Worm (Caenorhabditis elegans) whole organism, young adult: Measurements from ENCODE around the gene R11G11.16.

Source experiments
- B0019.2 ChIP-seq: fragments of 200-800 bp; sonication (Bioruptor generic); conservative IDR thresholded peaks from 2 replicates; pipeline ENCODE4 v1.3.6; 2022; ENCODE audit warnings: missing genetic modification reagents, missing genetic modification characterization, missing compliant biosample characterization
- F22D6.2 ChIP-seq: sonication (generic microtip); optimal IDR thresholded peaks from 2 replicates; lab custom pipeline; 2016; ENCODE audit warnings: mild to moderate bottlenecking, missing genetic modification characterization, missing compliant biosample characterization
- F39B2.1 ChIP-seq: fragments of 200-800 bp; sonication (Bioruptor generic); IDR thresholded peaks from 2 replicates; pipeline ENCODE4 v1.3.6; 2022; ENCODE audit warnings: missing genetic modification reagents, missing genetic modification characterization, missing compliant biosample characterization
- F55B11.4 ChIP-seq: sonication (generic microtip); optimal IDR thresholded peaks from 2 replicates; lab custom pipeline; 2016; ENCODE audit warnings: missing compliant biosample characterization, missing genetic modification characterization, borderline replicate concordance; ENCODE audit not compliant: insufficient read depth
- F57A8.1 ChIP-seq: fragments of 200-800 bp; sonication (Bioruptor generic); optimal IDR thresholded peaks from 2 replicates; lab custom pipeline; 2018; ENCODE audit warnings: mild to moderate bottlenecking, missing genetic modification characterization, moderate library complexity, missing compliant biosample characterization
- T07F8.4 ChIP-seq: sonication (generic microtip); optimal IDR thresholded peaks from 2 replicates; lab custom pipeline; 2016; ENCODE audit warnings: mild to moderate bottlenecking, missing genetic modification characterization, moderate library complexity, missing compliant biosample characterization
- Y67H2A.10 ChIP-seq: fragments of 200-800 bp; sonication (Bioruptor generic); conservative IDR thresholded peaks from 2 replicates; pipeline ENCODE4 v1.3.6; 2022; ENCODE audit warnings: missing genetic modification reagents, missing genetic modification characterization, missing compliant biosample characterization
- Y79H2A.3 ChIP-seq: fragments of 200-800 bp; sonication (Bioruptor generic); conservative IDR thresholded peaks from 2 replicates; pipeline ENCODE4 v1.3.6; 2022; ENCODE audit warnings: missing genetic modification reagents, missing genetic modification characterization, missing compliant biosample characterization
- ZK185.1 ChIP-seq: sonication (generic microtip); optimal IDR thresholded peaks from 2 replicates; lab custom pipeline; 2016; ENCODE audit warnings: mild to moderate bottlenecking, missing genetic modification characterization, missing compliant biosample characterization; ENCODE audit not compliant: poor library complexity, severe bottlenecking
- atf-7 ChIP-seq: sonication (generic microtip); optimal IDR thresholded peaks from 2 replicates; lab custom pipeline; 2017; ENCODE audit warnings: mild to moderate bottlenecking, missing genetic modification characterization, missing compliant biosample characterization
- ccch-3 ChIP-seq: fragments of 200-800 bp; sonication (Bioruptor generic); optimal IDR thresholded peaks from 2 replicates; lab custom pipeline; 2018; ENCODE audit warnings: mild to moderate bottlenecking, missing genetic modification characterization, missing compliant biosample characterization
- ceh-100 ChIP-seq: fragments of 200-800 bp; sonication (Bioruptor generic); IDR thresholded peaks from 2 replicates; pipeline ENCODE4 v1.3.6; 2022; ENCODE audit warnings: missing genetic modification reagents, missing genetic modification characterization, missing compliant biosample characterization
- ceh-58 ChIP-seq: fragments of 200-800 bp; sonication (Bioruptor generic); IDR thresholded peaks from 2 replicates; pipeline ENCODE4 v1.3.6; 2022; ENCODE audit warnings: missing genetic modification characterization, missing compliant biosample characterization
- dox-1 ChIP-seq: fragments of 200-800 bp; sonication (Bioruptor generic); IDR thresholded peaks from 2 replicates; pipeline ENCODE4 v1.3.6; 2022; ENCODE audit warnings: missing genetic modification reagents, missing genetic modification characterization, missing compliant biosample characterization
- egrh-3 ChIP-seq: fragments of 200-800 bp; sonication (Bioruptor generic); IDR thresholded peaks from 2 replicates; pipeline ENCODE4 v1.3.6; 2022; ENCODE audit warnings: missing genetic modification reagents, missing genetic modification characterization, missing compliant biosample characterization
- fkh-3 ChIP-seq: sonication (generic microtip); optimal IDR thresholded peaks from 2 replicates; lab custom pipeline; 2016; ENCODE audit warnings: mild to moderate bottlenecking, missing genetic modification characterization, missing compliant biosample characterization
- him-1 ChIP-seq: sonication (generic microtip); optimal IDR thresholded peaks from 2 replicates; lab custom pipeline; 2016; ENCODE audit warnings: missing genotype, missing genetic modification reagents, missing genetic modification characterization, missing compliant biosample characterization
- hmg-1.2 ChIP-seq: fragments of 200-800 bp; sonication (Bioruptor generic); IDR thresholded peaks from 2 replicates; pipeline ENCODE4 v1.3.6; 2022; ENCODE audit warnings: missing genetic modification reagents, missing genetic modification characterization, missing compliant biosample characterization
- lin-54 ChIP-seq: fragments of 200-800 bp; sonication (Bioruptor generic); optimal IDR thresholded peaks from 2 replicates; lab custom pipeline; 2018; ENCODE audit warnings: mild to moderate bottlenecking, missing genetic modification characterization, missing compliant biosample characterization
- lir-1 ChIP-seq: fragments of 200-800 bp; sonication (Bioruptor generic); conservative IDR thresholded peaks from 2 replicates; pipeline ENCODE4 v1.3.6; 2022; ENCODE audit warnings: missing genetic modification reagents, missing genetic modification characterization, missing compliant biosample characterization
- lsl-1 ChIP-seq: fragments of 200-800 bp; sonication (Bioruptor generic); optimal IDR thresholded peaks from 2 replicates; lab custom pipeline; 2018; ENCODE audit warnings: mild to moderate bottlenecking, missing genetic modification characterization, moderate library complexity, missing compliant biosample characterization
- lsy-27 ChIP-seq: sonication (generic microtip); optimal IDR thresholded peaks from 2 replicates; lab custom pipeline; 2017; ENCODE audit warnings: missing genetic modification characterization, mild to moderate bottlenecking, missing compliant biosample characterization, antibody characterized with exemption, missing genotype, borderline replicate concordance; ENCODE audit not compliant: insufficient read depth
- madf-10 ChIP-seq: sonication (generic microtip); optimal IDR thresholded peaks from 2 replicates; lab custom pipeline; 2016; ENCODE audit warnings: mild to moderate bottlenecking, missing genetic modification characterization, missing compliant biosample characterization
- mel-28 ChIP-seq: sonication (generic microtip); optimal IDR thresholded peaks from 2 replicates; lab custom pipeline; 2016; ENCODE audit warnings: borderline replicate concordance, mild to moderate bottlenecking, missing genetic modification characterization, missing compliant biosample characterization
- nfya-2 ChIP-seq: fragments of 200-800 bp; sonication (Bioruptor generic); IDR thresholded peaks from 2 replicates; pipeline ENCODE4 v1.3.6; 2022; ENCODE audit warnings: missing genetic modification reagents, missing genetic modification characterization, missing compliant biosample characterization
- nhr-120 ChIP-seq: fragments of 200-800 bp; sonication (Bioruptor generic); IDR thresholded peaks from 2 replicates; pipeline ENCODE4 v1.3.6; 2022; ENCODE audit warnings: missing genetic modification characterization, missing compliant biosample characterization
- nhr-27 ChIP-seq: fragments of 200-800 bp; sonication (Bioruptor generic); optimal IDR thresholded peaks from 2 replicates; lab custom pipeline; 2018; ENCODE audit warnings: mild to moderate bottlenecking, missing genetic modification characterization, moderate library complexity, missing compliant biosample characterization
- rcor-1 ChIP-seq: fragments of 200-800 bp; sonication (Bioruptor generic); IDR thresholded peaks from 2 replicates; pipeline ENCODE4 v1.3.6; 2022; ENCODE audit warnings: missing genetic modification reagents, missing genetic modification characterization, missing compliant biosample characterization
- snpc-3.4 ChIP-seq: sonication (generic microtip); optimal IDR thresholded peaks from 2 replicates; lab custom pipeline; 2017; ENCODE audit warnings: missing genetic modification characterization, mild to moderate bottlenecking, missing compliant biosample characterization, antibody characterized with exemption, moderate library complexity, missing genotype, missing genetic modification reagents
- tlf-1 ChIP-seq: fragments of 200-800 bp; sonication (Bioruptor generic); optimal IDR thresholded peaks from 2 replicates; lab custom pipeline; 2018; ENCODE audit warnings: mild to moderate bottlenecking, missing genetic modification characterization, missing compliant biosample characterization
- xnd-1 ChIP-seq: sonication (generic microtip); optimal IDR thresholded peaks from 2 replicates; lab custom pipeline; 2016; ENCODE audit warnings: missing genotype, missing genetic modification reagents, missing genetic modification characterization, missing compliant biosample characterization
- zim-3 ChIP-seq: sonication (generic microtip); optimal IDR thresholded peaks from 2 replicates; lab custom pipeline; 2017; ENCODE audit warnings: mild to moderate bottlenecking, missing genetic modification characterization, moderate library complexity, missing compliant biosample characterization
- ztf-18 ChIP-seq: sonication (generic microtip); optimal IDR thresholded peaks from 2 replicates; lab custom pipeline; 2016; ENCODE audit warnings: missing genotype, mild to moderate bottlenecking, missing genetic modification characterization, missing compliant biosample characterization
- ztf-26 ChIP-seq: sonication (generic microtip); optimal IDR thresholded peaks from 2 replicates; lab custom pipeline; 2017; ENCODE audit warnings: missing genetic modification characterization, missing compliant biosample characterization
- ztf-6 ChIP-seq: fragments of 200-800 bp; sonication (Bioruptor generic); IDR thresholded peaks from 2 replicates; pipeline ENCODE4 v1.3.6; 2022; ENCODE audit warnings: missing genetic modification reagents, missing genetic modification characterization, missing compliant biosample characterization

R11G11.16 gene

ce11 chrV:552406-552805 lies 27.5 kb upstream of the R11G11.16 start:
- no peak for TF ChIP-seq ccch-3 (GFP tag; lab: Kevin White, UChicago)
- no peak for TF ChIP-seq lir-1 (GFP tag; lab: Robert Waterston, UW)
- TF ChIP-seq dox-1 (GFP tag; lab: Robert Waterston, UW): no peak
- no peak for TF ChIP-seq ceh-100
- no peak for TF ChIP-seq F22D6.2 (tag; lab: Kevin White, UChicago)

ce11 chrV:547980-548379 lies 23.0 kb upstream of the R11G11.16 start, which contains the start of gene C14C6.6:
Gene C14C6.6 (minus strand): TSS chrV:548080.
- TF ChIP-seq F22D6.2 (tag; lab: Kevin White, UChicago): no peak
- TF ChIP-seq atf-7: no peak
- TF ChIP-seq ztf-6 (GFP tag; lab: Robert Waterston, UW): no peak
- no peak for TF ChIP-seq rcor-1 (GFP tag; lab: Robert Waterston, UW)
- TF ChIP-seq F57A8.1 (GFP tag; lab: Kevin White, UChicago): no peak
- TF ChIP-seq tlf-1 (GFP tag; lab: Kevin White, UChicago): no peak
- no peak for TF ChIP-seq ztf-26 (tag; lab: Kevin White, UChicago)
- TF ChIP-seq hmg-1.2: no peak

- TF ChIP-seq nhr-27 (tag; lab: Kevin White, UChicago) (no peak), ccch-3 (GFP tag; lab: Kevin White, UChicago) (no peak), egrh-3 (GFP tag; lab: Robert Waterston, UW) (no peak), mel-28 (tag; lab: Kevin White, UChicago) (no peak), lin-54 (no peak), ztf-26 (tag; lab: Kevin White, UChicago) (no peak), T07F8.4 (tag; lab: Kevin White, UChicago) (no peak), fkh-3 (tag; lab: Kevin White, UChicago) (no peak), xnd-1 (tag; lab: Kevin White, UChicago) (no peak), nhr-120 (GFP tag; lab: Robert Waterston, UW) (no peak), ceh-58 (GFP tag; lab: Robert Waterston, UW) (no peak), ZK185.1 (tag; lab: Kevin White, UChicago) (no peak), nfya-2 (GFP tag; lab: Robert Waterston, UW) (no peak), lsy-27 (no peak)
Measured at ce11 chrV:543169-543568, 18.2 kb upstream of the R11G11.16 start, which contains the start of gene C14C6.3. Gene C14C6.3 (plus strand): TSS chrV:543469.

ce11 chrV:541470-541869 lies 16.5 kb upstream of the R11G11.16 start:
- TF ChIP-seq madf-10 (tag; lab: Kevin White, UChicago): no peak
- TF ChIP-seq lir-1 (GFP tag; lab: Robert Waterston, UW): no peak
- no peak for TF ChIP-seq him-1 (tag; lab: Kevin White, UChicago)
- TF ChIP-seq ZK185.1 (tag; lab: Kevin White, UChicago): no peak
- TF ChIP-seq B0019.2 (GFP tag; lab: Robert Waterston, UW): no peak
- no peak for TF ChIP-seq snpc-3.4
- TF ChIP-seq Y79H2A.3 (GFP tag; lab: Robert Waterston, UW): no peak
- no peak for TF ChIP-seq zim-3 (tag; lab: Kevin White, UChicago)
- TF ChIP-seq Y67H2A.10 (GFP tag; lab: Robert Waterston, UW): no peak
- no peak for TF ChIP-seq ztf-18
- TF ChIP-seq egrh-3 (GFP tag; lab: Robert Waterston, UW): no peak
- no peak for TF ChIP-seq F55B11.4 (tag; lab: Kevin White, UChicago)
- no peak for TF ChIP-seq F39B2.1 (GFP tag; lab: Robert Waterston, UW)
- TF ChIP-seq lsl-1 (GFP tag; lab: Kevin White, UChicago): no peak
